Worm (Caenorhabditis elegans): Measurements from ENCODE around the gene srr-7.

srr-7 gene

ce11 chrV:15085335-15085800 is 42.7 kb upstream of the srr-7 start, which contains the start of the genes ahsa-1 and C01G10.7 (continued):
- no peak for TF ChIP-seq nhr-102 (tag; optimal IDR thresholded peaks at IDR 0.05)
- no peak for TF ChIP-seq unc-39 (tag; optimal IDR thresholded peaks at IDR 0.05)
- peak; percentile 80 for TF ChIP-seq fkh-10 (GFP tag; optimal IDR thresholded peaks at IDR 0.05)
- TF ChIP-seq dmd-8 (GFP tag; IDR thresholded peaks at IDR 0.05) = no peak
- TF ChIP-seq hlh-11 (tag; optimal IDR thresholded peaks at IDR 0.05) = peak; percentile 74
- TF ChIP-seq nhr-76 (tag; optimal IDR thresholded peaks at IDR 0.05) = no peak
- no peak for TF ChIP-seq mxl-2 (GFP tag; conservative IDR thresholded peaks at IDR 0.05)
- TF ChIP-seq F26F4.8 (GFP tag; conservative IDR thresholded peaks at IDR 0.05) = no peak
- TF ChIP-seq fos-1 (tag; optimal IDR thresholded peaks at IDR 0.05) = no peak
- TF ChIP-seq Y5F2A.4 (GFP tag; optimal IDR thresholded peaks at IDR 0.05) = no peak
- no peak for TF ChIP-seq egl-27 (tag; optimal IDR thresholded peaks at IDR 0.05)
- TF ChIP-seq vab-7 (GFP tag; IDR thresholded peaks at IDR 0.05) = peak; percentile 49; the same call in 1 of the 2 replicates
- no peak for TF ChIP-seq cey-2 (tag; optimal IDR thresholded peaks at IDR 0.05; ENCODE audit: borderline replicate concordance, insufficient read depth)
- peak in 1 of 2 experiments; percentile 13 for TF ChIP-seq mdl-1 (tag; optimal IDR thresholded peaks at IDR 0.05)
- peak; percentile 84 for TF ChIP-seq dpl-1 (GFP tag; optimal IDR thresholded peaks at IDR 0.05)
- TF ChIP-seq zip-11 (GFP tag; IDR thresholded peaks at IDR 0.05) = no peak
- TF ChIP-seq R02D3.7 (tag; optimal IDR thresholded peaks at IDR 0.05) = peak; percentile 89
- TF ChIP-seq lim-7 (GFP tag; IDR thresholded peaks at IDR 0.05) = no peak
- TF ChIP-seq zfp-3 (GFP tag; conservative IDR thresholded peaks at IDR 0.05) = 0 out of 2 replicates have a peak, but pooled peaks have one; percentile 32
- no peak for TF ChIP-seq ceh-28 (tag; optimal IDR thresholded peaks at IDR 0.05)
- TF ChIP-seq F37D6.2 (tag; optimal IDR thresholded peaks at IDR 0.05) = peak; percentile 70
- TF ChIP-seq nhr-237 (tag; optimal IDR thresholded peaks at IDR 0.05) = no peak
- peak; percentile 79 for TF ChIP-seq hmg-1.1 (GFP tag; IDR thresholded peaks at IDR 0.05)
- peak; percentile 64 for TF ChIP-seq nhr-28 (tag; optimal IDR thresholded peaks at IDR 0.05)
- TF ChIP-seq T26A8.4 (GFP tag; IDR thresholded peaks at IDR 0.05) = peak; percentile 59; the same call in 1 of the 2 replicates
- no peak for TF ChIP-seq ZK546.5 (tag; optimal IDR thresholded peaks at IDR 0.05)
- TF ChIP-seq lin-39 (tag; optimal IDR thresholded peaks at IDR 0.05) = no peak
- peak in 1 of 2 experiments; percentile 72 for TF ChIP-seq daf-16 (GFP tag; optimal IDR thresholded peaks at IDR 0.05)
- no peak for TF ChIP-seq daf-16 (tag; optimal IDR thresholded peaks at IDR 0.05)
- TF ChIP-seq ceh-32 (tag; optimal IDR thresholded peaks at IDR 0.05; ENCODE audit: poor library complexity) = no peak
- TF ChIP-seq arid-1 (GFP tag; conservative IDR thresholded peaks at IDR 0.05) = 0 out of 2 replicates have a peak, but pooled peaks have one; percentile 46
- TF ChIP-seq F10B5.3 (tag; optimal IDR thresholded peaks at IDR 0.05) = no peak
- peak; percentile 56 for TF ChIP-seq F49E8.2 (tag; optimal IDR thresholded peaks at IDR 0.05; ENCODE audit: borderline replicate concordance)
- peak; percentile 60 for TF ChIP-seq ces-1 (GFP tag; optimal IDR thresholded peaks at IDR 0.05)
- TF ChIP-seq mdt-29 (GFP tag; IDR thresholded peaks at IDR 0.05) = peak; percentile 52; the same call in 1 of the 2 replicates
- no peak for TF ChIP-seq Y75B8A.6 (GFP tag; IDR thresholded peaks at IDR 0.05)
- peak; percentile 67; the same call in 1 of the 2 replicates for TF ChIP-seq ceh-20 (GFP tag; IDR thresholded peaks at IDR 0.05)
- peak; percentile 87 for TF ChIP-seq T20F7.1 (GFP tag; optimal IDR thresholded peaks at IDR 0.05)
- TF ChIP-seq tra-1 (GFP tag; IDR thresholded peaks at IDR 0.05) = peak; percentile 58; the same call in 1 of the 2 replicates
- TF ChIP-seq rbr-2 (tag; optimal IDR thresholded peaks at IDR 0.05) = peak; percentile 87
- TF ChIP-seq madf-9 (GFP tag; conservative IDR thresholded peaks at IDR 0.05) = peak; percentile 75
- no peak for TF ChIP-seq nhr-25 (tag; optimal IDR thresholded peaks at IDR 0.05; ENCODE audit: borderline replicate concordance, insufficient read depth)
- no peak for TF ChIP-seq snpc-4 (tag; optimal IDR thresholded peaks at IDR 0.05)
- TF ChIP-seq aly-2 (tag; optimal IDR thresholded peaks at IDR 0.05) = no peak
- TF ChIP-seq zip-2 (tag; optimal IDR thresholded peaks at IDR 0.05) = no peak
- TF ChIP-seq ceh-44 (GFP tag; IDR thresholded peaks at IDR 0.05) = peak; percentile 72; the same call in 1 of the 2 replicates
- TF ChIP-seq unc-62 (GFP tag; optimal IDR thresholded peaks at IDR 0.05 in 1 of 2) = no peak
- no peak for TF ChIP-seq unc-62 (tag; optimal IDR thresholded peaks at IDR 0.05)
- TF ChIP-seq ZK337.2 (GFP tag; IDR thresholded peaks at IDR 0.05) = peak; percentile 91
- no peak for TF ChIP-seq Y105C5A.15 (GFP tag; IDR thresholded peaks at IDR 0.05)
- no peak for TF ChIP-seq nhr-111 (GFP tag; optimal IDR thresholded peaks at IDR 0.05)

Measured in whole organism, L4 larva.